Worm (Caenorhabditis elegans) whole organism, L4 larva: ENCODE measurements around the gene clec-85.

ENCODE experiments used
- D1046.2 ChIP-seq: fragments of 200-800 bp; sonication (Bioruptor generic); IDR thresholded peaks from 2 replicates; pipeline ENCODE4 v1.3.6; 2022; ENCODE audit warnings: missing genetic modification characterization, missing compliant biosample characterization
- F26F4.8 ChIP-seq: fragments of 200-800 bp; sonication (Bioruptor generic); conservative IDR thresholded peaks from 2 replicates; pipeline ENCODE4 v1.3.6; 2022; ENCODE audit warnings: missing genetic modification characterization, missing compliant biosample characterization
- F44E2.7 ChIP-seq: fragments of 200-800 bp; sonication (Bioruptor generic); IDR thresholded peaks from 2 replicates; pipeline ENCODE4 v2.1.2; 2022; ENCODE audit warnings: missing genetic modification characterization, missing compliant biosample characterization
- R02D3.7 ChIP-seq: fragments of 150-350 bp; sonication (generic microtip); optimal IDR thresholded peaks from 3 replicates; lab custom pipeline; 2014; ENCODE audit warnings: missing biosample characterization, missing genetic modification characterization
- T20F7.1 ChIP-seq: fragments of 200-800 bp; sonication (Bioruptor generic); optimal IDR thresholded peaks from 2 replicates; lab custom pipeline; 2018; ENCODE audit warnings: mild to moderate bottlenecking, missing genetic modification characterization, missing compliant biosample characterization
- T26A8.4 ChIP-seq: fragments of 200-800 bp; sonication (Bioruptor generic); IDR thresholded peaks from 2 replicates; pipeline ENCODE4 v1.3.6; 2022; ENCODE audit warnings: missing genetic modification characterization, missing compliant biosample characterization
- Y105C5A.15 ChIP-seq: fragments of 200-800 bp; sonication (Bioruptor generic); IDR thresholded peaks from 2 replicates; pipeline ENCODE4 v1.3.6; 2022; ENCODE audit warnings: missing genetic modification characterization, missing compliant biosample characterization
- aha-1 ChIP-seq: fragments of 150-350 bp; peaks from one replicate; lab custom pipeline; 2014; ENCODE audit warnings: missing biosample characterization, missing genetic modification characterization
- arid-1 ChIP-seq: fragments of 200-800 bp; sonication (Bioruptor generic); conservative IDR thresholded peaks from 2 replicates; pipeline ENCODE4 v1.3.6; 2022; ENCODE audit warnings: missing genetic modification reagents, missing genetic modification characterization, missing compliant biosample characterization
- ceh-28 ChIP-seq: fragments of 150-350 bp; optimal IDR thresholded peaks from 2 replicates; lab custom pipeline; 2014; ENCODE audit warnings: missing biosample characterization, missing genetic modification reagents, missing genetic modification characterization
- daf-16 ChIP-seq, 3 experiments: sonication (generic microtip); optimal IDR thresholded peaks; 2 replicates each; lab custom pipeline; 2016 to 2017; ENCODE audit warnings: missing genetic modification characterization in 3 of 3, missing genetic modification reagents in 3 of 3, mild to moderate bottlenecking in 2 of 3, missing compliant biosample characterization in 2 of 3, missing biosample characterization in 1 of 3, moderate library complexity in 1 of 3
- daf-8 ChIP-seq: fragments of 200-800 bp; sonication (Bioruptor generic); IDR thresholded peaks from 2 replicates; pipeline ENCODE4 v1.3.6; 2022; ENCODE audit warnings: missing genetic modification characterization, missing compliant biosample characterization
- dmd-6 ChIP-seq: fragments of 200-800 bp; sonication (Bioruptor generic); IDR thresholded peaks from 2 replicates; pipeline ENCODE4 v1.3.6; 2022; ENCODE audit warnings: missing genetic modification reagents, missing genetic modification characterization, missing compliant biosample characterization
- dmd-8 ChIP-seq: fragments of 200-800 bp; sonication (Bioruptor generic); IDR thresholded peaks from 2 replicates; pipeline ENCODE4 v1.3.6; 2022; ENCODE audit warnings: missing genetic modification characterization, missing compliant biosample characterization
- dmd-9 ChIP-seq: fragments of 200-800 bp; sonication (Bioruptor generic); IDR thresholded peaks from 2 replicates; pipeline ENCODE4 v1.3.6; 2022; ENCODE audit warnings: missing genetic modification reagents, missing genetic modification characterization, missing compliant biosample characterization
- duxl-1 ChIP-seq: sonication (generic microtip); optimal IDR thresholded peaks from 2 replicates; lab custom pipeline; 2016; ENCODE audit warnings: mild to moderate bottlenecking, missing genetic modification characterization, moderate library complexity, missing compliant biosample characterization; ENCODE audit not compliant: poor library complexity
- dve-1 ChIP-seq: sonication (generic microtip); optimal IDR thresholded peaks from 2 replicates; lab custom pipeline; 2017; ENCODE audit warnings: antibody characterized with exemption, mild to moderate bottlenecking, missing genetic modification characterization, missing compliant biosample characterization; ENCODE audit not compliant: insufficient read depth
- fkh-10 ChIP-seq: fragments of 150-350 bp; optimal IDR thresholded peaks from 2 replicates; lab custom pipeline; 2014; ENCODE audit warnings: missing biosample characterization, missing genetic modification reagents, missing genetic modification characterization
- hlh-30 ChIP-seq: sonication (generic microtip); optimal IDR thresholded peaks from 2 replicates; lab custom pipeline; 2017; ENCODE audit warnings: antibody characterized with exemption, mild to moderate bottlenecking, missing genetic modification characterization, missing compliant biosample characterization; ENCODE audit not compliant: insufficient read depth
- jun-1 ChIP-seq: fragments of 150-350 bp; optimal IDR thresholded peaks from 2 replicates; lab custom pipeline; 2014; ENCODE audit warnings: missing biosample characterization, missing genetic modification reagents, missing genetic modification characterization
- lim-7 ChIP-seq: fragments of 200-800 bp; sonication (Bioruptor generic); IDR thresholded peaks from 2 replicates; pipeline ENCODE4 v1.3.6; 2022; ENCODE audit warnings: missing genetic modification characterization, missing compliant biosample characterization
- lin-1 ChIP-seq: fragments of 200-800 bp; sonication (Bioruptor generic); IDR thresholded peaks from 2 replicates; pipeline ENCODE4 v1.3.6; 2022; ENCODE audit warnings: missing genetic modification reagents, missing genetic modification characterization, missing compliant biosample characterization
- lin-29 ChIP-seq: fragments of 200-800 bp; sonication (Bioruptor generic); IDR thresholded peaks from 2 replicates; pipeline ENCODE4 v1.3.6; 2022; ENCODE audit warnings: missing genetic modification reagents, missing genetic modification characterization, missing compliant biosample characterization
- lin-38 ChIP-seq: fragments of 200-800 bp; sonication (Bioruptor generic); IDR thresholded peaks from 2 replicates; pipeline ENCODE4 v1.3.6; 2022; ENCODE audit warnings: missing genetic modification reagents, missing genetic modification characterization, missing compliant biosample characterization
- lir-3 ChIP-seq: sonication (generic microtip); optimal IDR thresholded peaks from 2 replicates; lab custom pipeline; 2016; ENCODE audit warnings: mild to moderate bottlenecking, missing genetic modification characterization, missing compliant biosample characterization
- mdl-1 ChIP-seq, 2 experiments: fragments of 150-350 bp in 1 of 2; sonication (generic microtip) in 1 of 2; optimal IDR thresholded peaks; 2 replicates each; lab custom pipeline; 2014 to 2017; ENCODE audit warnings: missing biosample characterization in 2 of 2, missing genetic modification characterization in 2 of 2
- mes-2 ChIP-seq: sonication (generic microtip); optimal IDR thresholded peaks from 2 replicates; lab custom pipeline; 2016; ENCODE audit warnings: missing genotype, mild to moderate bottlenecking, missing genetic modification characterization, missing compliant biosample characterization; ENCODE audit not compliant: poor library complexity, severe bottlenecking
- mxl-3 ChIP-seq: fragments of 200-800 bp; sonication (Bioruptor generic); optimal IDR thresholded peaks from 2 replicates; lab custom pipeline; 2018; ENCODE audit warnings: mild to moderate bottlenecking, missing genetic modification characterization, missing compliant biosample characterization
- nhr-111 ChIP-seq: fragments of 200-800 bp; sonication (Bioruptor generic); optimal IDR thresholded peaks from 2 replicates; lab custom pipeline; 2018; ENCODE audit warnings: mild to moderate bottlenecking, missing genetic modification characterization, missing compliant biosample characterization
- nhr-48 ChIP-seq: sonication (generic microtip); optimal IDR thresholded peaks from 2 replicates; lab custom pipeline; 2016; ENCODE audit warnings: mild to moderate bottlenecking, missing genetic modification characterization, missing compliant biosample characterization
- nhr-77 ChIP-seq: fragments of 150-350 bp; optimal IDR thresholded peaks from 2 replicates; lab custom pipeline; 2014; ENCODE audit warnings: missing biosample characterization, missing genetic modification characterization
- pha-4 ChIP-seq, 2 experiments: fragments of 150-350 bp in 1 of 2; fragments of 200-800 bp in 1 of 2; sonication (Bioruptor generic) in 1 of 2; IDR thresholded peaks in 1 of 2; optimal IDR thresholded peaks in 1 of 2; 2 replicates each; pipeline versions ENCODE4 v1.3.6 to Lab custom; 2014 to 2022; ENCODE audit warnings: missing genetic modification characterization in 2 of 2, missing genetic modification reagents in 2 of 2, missing biosample characterization in 1 of 2, missing compliant biosample characterization in 1 of 2
- php-3 ChIP-seq: fragments of 200-800 bp; sonication (Bioruptor generic); IDR thresholded peaks from 2 replicates; pipeline ENCODE4 v1.3.6; 2022; ENCODE audit warnings: missing genetic modification reagents, missing genetic modification characterization, missing compliant biosample characterization
- rbr-2 ChIP-seq: sonication (generic microtip); optimal IDR thresholded peaks from 2 replicates; lab custom pipeline; 2016; ENCODE audit warnings: missing genotype, missing genetic modification characterization, missing compliant biosample characterization
- set-16 ChIP-seq: fragments of 200-800 bp; sonication (Bioruptor generic); IDR thresholded peaks from 2 replicates; pipeline ENCODE4 v1.3.6; 2022; ENCODE audit warnings: missing genetic modification reagents, missing genetic modification characterization, missing compliant biosample characterization
- spr-3 ChIP-seq: fragments of 200-800 bp; sonication (Bioruptor generic); optimal IDR thresholded peaks from 2 replicates; lab custom pipeline; 2018; ENCODE audit warnings: mild to moderate bottlenecking, missing genetic modification characterization, missing compliant biosample characterization
- tra-1 ChIP-seq: fragments of 200-800 bp; sonication (Bioruptor generic); IDR thresholded peaks from 2 replicates; pipeline ENCODE4 v1.3.6; 2022; ENCODE audit warnings: missing genetic modification reagents, missing genetic modification characterization, missing compliant biosample characterization
- unc-130 ChIP-seq: sonication (generic microtip); optimal IDR thresholded peaks from 2 replicates; lab custom pipeline; 2016; ENCODE audit warnings: missing genetic modification reagents, missing genetic modification characterization, missing compliant biosample characterization
- unc-39 ChIP-seq: sonication (generic microtip); optimal IDR thresholded peaks from 2 replicates; lab custom pipeline; 2017; ENCODE audit warnings: missing biosample characterization, missing genetic modification characterization
- vab-7 ChIP-seq: fragments of 200-800 bp; sonication (Bioruptor generic); IDR thresholded peaks from 2 replicates; pipeline ENCODE4 v1.3.6; 2022; ENCODE audit warnings: missing genetic modification reagents, missing genetic modification characterization, missing compliant biosample characterization
- zfp-3 ChIP-seq: fragments of 200-800 bp; sonication (Bioruptor generic); conservative IDR thresholded peaks from 2 replicates; pipeline ENCODE4 v1.3.6; 2022; ENCODE audit warnings: missing genetic modification reagents, missing genetic modification characterization, missing compliant biosample characterization
- zip-2 ChIP-seq: fragments of 150-350 bp; optimal IDR thresholded peaks from 2 replicates; lab custom pipeline; 2014; ENCODE audit warnings: missing biosample characterization, missing genetic modification characterization

clec-85 gene

ce11 chrIV:2805525-2805924, 45.2 kb upstream of the clec-85 start, which contains the start of gene Y54G2A.45 (continued):
- peak; percentile 51 for TF ChIP-seq rbr-2 (tag; lab: Kevin White, UChicago)
- TF ChIP-seq T26A8.4 (GFP tag; lab: Robert Waterston, UW): peak; percentile 60
- no peak for TF ChIP-seq zfp-3
- TF ChIP-seq fkh-10 (GFP tag; lab: Kevin White, UChicago): no peak
- TF ChIP-seq dve-1 (tag; lab: Kevin White, UChicago): peak; percentile 88
- peak; percentile 77 for TF ChIP-seq mxl-3 (GFP tag; lab: Kevin White, UChicago)
- peak; percentile 15 for TF ChIP-seq nhr-77 (tag; lab: Kevin White, UChicago)

- TF ChIP-seq mxl-3 (GFP tag; lab: Kevin White, UChicago) (peak; percentile 6), dmd-6 (GFP tag; lab: Robert Waterston, UW) (no peak), D1046.2 (GFP tag; lab: Robert Waterston, UW) (0 out of 2 replicates have a peak, but pooled peaks have one; percentile 34), unc-39 (tag; lab: Kevin White, UChicago) (no peak), jun-1 (tag; lab: Kevin White, UChicago) (no peak), vab-7 (peak; percentile 67; the same call in 1 of the 2 replicates), daf-8 (GFP tag; lab: Robert Waterston, UW) (no peak), hlh-30 (tag; lab: Kevin White, UChicago) (peak; percentile 46), lim-7 (GFP tag; lab: Robert Waterston, UW) (peak; percentile 75), unc-130 (peak; percentile 3), arid-1 (GFP tag; lab: Robert Waterston, UW) (0 out of 2 replicates have a peak, but pooled peaks have one; percentile 46), lin-38 (GFP tag; lab: Robert Waterston, UW) (peak; percentile 58), ceh-28 (tag; lab: Kevin White, UChicago) (no peak), F44E2.7 (GFP tag; lab: Robert Waterston, UW) (0 out of 2 replicates have a peak, but pooled peaks have one; percentile 67), spr-3 (GFP tag; lab: Kevin White, UChicago) (no peak), lir-3 (no peak), rbr-2 (tag; lab: Kevin White, UChicago) (no peak), mdl-1 (tag; optimal IDR thresholded peaks at IDR 0.05; lab: Kevin White, UChicago) (no peak), php-3 (0 out of 2 replicates have a peak, but pooled peaks have one; percentile 25), daf-16 (GFP tag; optimal IDR thresholded peaks at IDR 0.05; lab: Kevin White, UChicago) (peak in 1 of 2 experiments; percentile 5), daf-16 (tag; optimal IDR thresholded peaks at IDR 0.05; lab: Kevin White, UChicago) (peak; percentile 18), T20F7.1 (no peak), F26F4.8 (GFP tag; lab: Robert Waterston, UW) (0 out of 2 replicates have a peak, but pooled peaks have one; percentile 55), duxl-1 (tag; lab: Kevin White, UChicago) (no peak), nhr-48 (tag; lab: Kevin White, UChicago) (no peak), dmd-9 (GFP tag; lab: Robert Waterston, UW) (0 out of 2 replicates have a peak, but pooled peaks have one; percentile 48), set-16 (GFP tag; lab: Robert Waterston, UW) (peak; percentile 41), tra-1 (peak; percentile 67; the same call in 1 of the 2 replicates), mes-2 (tag; lab: Kevin White, UChicago) (peak; percentile 43), nhr-111 (GFP tag; lab: Kevin White, UChicago) (no peak), lin-1 (GFP tag; lab: Robert Waterston, UW) (no peak), aha-1 (tag; lab: Kevin White, UChicago) (no peak), R02D3.7 (no peak), nhr-77 (tag; lab: Kevin White, UChicago) (no peak), Y105C5A.15 (GFP tag; lab: Robert Waterston, UW) (0 out of 2 replicates have a peak, but pooled peaks have one; percentile 42), zip-2 (tag; lab: Kevin White, UChicago) (no peak), dmd-8 (0 out of 2 replicates have a peak, but pooled peaks have one; percentile 53), pha-4 (GFP tag; IDR thresholded peaks at IDR 0.05; lab: Robert Waterston, UW) (0 out of 2 replicates have a peak, but pooled peaks have one; percentile 18), pha-4 (tag; optimal IDR thresholded peaks at IDR 0.05; lab: Kevin White, UChicago) (no peak), lin-29 (0 out of 2 replicates have a peak, but pooled peaks have one; percentile 19)
Measured at ce11 chrIV:2808154-2808553, 42.5 kb upstream of the clec-85 start.
